Worm (Caenorhabditis elegans) whole organism, midembryonic: ENCODE results near the gene mcm-2.

Experiments used
- T22C8.4 ChIP-seq: fragments of 200-800 bp; sonication (Bioruptor generic); IDR thresholded peaks from 2 replicates; pipeline ENCODE4 v1.3.6; 2022; ENCODE audit warnings: missing genetic modification characterization, missing compliant biosample characterization
- cog-1 ChIP-seq: sonication (generic microtip); optimal IDR thresholded peaks from 2 replicates; lab custom pipeline; 2016; ENCODE audit warnings: missing genetic modification characterization, missing compliant biosample characterization
- flt-1 ChIP-seq: fragments of 200-800 bp; sonication (Bioruptor generic); IDR thresholded peaks from 2 replicates; pipeline ENCODE4 v1.3.6; 2022; ENCODE audit warnings: missing genetic modification characterization, missing compliant biosample characterization
- klf-2 ChIP-seq: fragments of 200-800 bp; sonication (Bioruptor generic); conservative IDR thresholded peaks from 2 replicates; pipeline ENCODE4 v1.3.6; 2022; ENCODE audit warnings: missing genetic modification reagents, missing genetic modification characterization, missing compliant biosample characterization
- med-1 ChIP-seq: sonication (generic microtip); optimal IDR thresholded peaks from 2 replicates; lab custom pipeline; 2017; ENCODE audit warnings: missing genetic modification characterization, mild to moderate bottlenecking, missing compliant biosample characterization, antibody characterized with exemption, missing genetic modification reagents; ENCODE audit not compliant: insufficient read depth
- tab-1 ChIP-seq: fragments of 200-800 bp; sonication (Bioruptor generic); IDR thresholded peaks from 2 replicates; pipeline ENCODE4 v1.3.6; 2022; ENCODE audit warnings: missing genetic modification characterization, missing compliant biosample characterization
- ztf-23 ChIP-seq: fragments of 200-800 bp; sonication (Bioruptor generic); IDR thresholded peaks from 2 replicates; pipeline ENCODE4 v1.3.6; 2022; ENCODE audit warnings: missing genetic modification reagents, missing genetic modification characterization, missing compliant biosample characterization

DNA sequence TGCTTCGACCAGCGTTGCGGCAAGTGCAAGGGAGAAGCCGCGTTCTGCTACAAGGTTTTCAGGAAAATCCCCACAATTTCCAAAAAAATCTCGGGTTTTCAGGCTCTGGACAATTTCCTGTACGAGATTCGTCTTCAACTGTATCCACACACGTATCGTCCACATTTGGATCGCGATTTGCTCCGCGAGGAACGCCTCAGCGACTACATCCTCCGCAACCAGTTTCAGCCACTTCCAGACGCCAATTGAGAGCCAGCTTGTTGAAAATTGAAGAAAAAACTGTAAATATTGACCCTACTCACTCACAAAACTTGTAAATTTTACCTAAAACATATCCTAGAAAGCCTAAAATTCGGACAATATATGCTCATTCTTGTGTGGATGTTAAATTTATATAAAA, 41.6 kb downstream of the mcm-2 start:
- TF ChIP-seq ztf-23 (GFP tag; lab: Robert Waterston, UW) (no peak), flt-1 (no peak), tab-1 (no peak), med-1 (GFP tag; lab: Kevin White, UChicago) (no peak), T22C8.4 (no peak), cog-1 (tag; lab: Kevin White, UChicago) (no peak), klf-2 (GFP tag; lab: Robert Waterston, UW) (no peak)
